Worm (Caenorhabditis elegans) whole organism, young adult: ENCODE results near the gene dsl-3.

Source experiments
- D2030.7 ChIP-seq: fragments of 200-800 bp; sonication (Bioruptor generic); IDR thresholded peaks from 2 replicates; pipeline ENCODE4 v1.3.6; 2022; ENCODE audit warnings: missing genetic modification reagents, missing genetic modification characterization, missing compliant biosample characterization
- ama-1 ChIP-seq, 3 experiments: fragments of 150-350 bp in 1 of 3; sonication (generic microtip) in 2 of 3; optimal IDR thresholded peaks; 2 replicates each; lab custom pipeline; 2014 to 2018; ENCODE audit warnings: missing biosample characterization in 2 of 3, missing genetic modification characterization in 2 of 3, missing genetic modification reagents in 2 of 3
- atf-7 ChIP-seq: sonication (generic microtip); optimal IDR thresholded peaks from 2 replicates; lab custom pipeline; 2017; ENCODE audit warnings: mild to moderate bottlenecking, missing genetic modification characterization, missing compliant biosample characterization
- attf-6 ChIP-seq: fragments of 200-800 bp; sonication (Bioruptor generic); IDR thresholded peaks from 2 replicates; pipeline ENCODE4 v1.3.6; 2022; ENCODE audit warnings: missing genetic modification reagents, missing genetic modification characterization, missing compliant biosample characterization
- ccch-3 ChIP-seq: fragments of 200-800 bp; sonication (Bioruptor generic); optimal IDR thresholded peaks from 2 replicates; lab custom pipeline; 2018; ENCODE audit warnings: mild to moderate bottlenecking, missing genetic modification characterization, missing compliant biosample characterization
- ekl-4 ChIP-seq: fragments of 200-800 bp; sonication (Bioruptor generic); IDR thresholded peaks from 2 replicates; pipeline ENCODE4 v1.3.6; 2022; ENCODE audit warnings: missing genetic modification reagents, missing genetic modification characterization, missing compliant biosample characterization
- lin-35 ChIP-seq, 3 experiments: fragments of 150-350 bp in 2 of 3; sonication (generic microtip) in 1 of 3; optimal IDR thresholded peaks; 2 replicates each; lab custom pipeline; 2014 to 2018; ENCODE audit warnings: missing biosample characterization in 3 of 3, missing genetic modification characterization in 3 of 3, missing genetic modification reagents in 3 of 3
- madf-6 ChIP-seq: fragments of 200-800 bp; sonication (Bioruptor generic); IDR thresholded peaks from 2 replicates; pipeline ENCODE4 v1.3.6; 2022; ENCODE audit warnings: missing genetic modification reagents, missing genetic modification characterization, missing compliant biosample characterization
- nfya-1 ChIP-seq: sonication (generic microtip); optimal IDR thresholded peaks from 2 replicates; lab custom pipeline; 2017; ENCODE audit warnings: antibody characterized with exemption, missing compliant biosample characterization, missing genetic modification characterization, borderline replicate concordance; ENCODE audit not compliant: insufficient read depth
- pha-4 ChIP-seq: fragments of 150-350 bp; sonication (generic microtip); optimal IDR thresholded peaks from 2 replicates; lab custom pipeline; 2014; ENCODE audit warnings: missing biosample characterization, missing genetic modification reagents, missing genetic modification characterization
- repo-1 ChIP-seq: sonication (generic microtip); optimal IDR thresholded peaks from 2 replicates; lab custom pipeline; 2017; ENCODE audit warnings: mild to moderate bottlenecking, missing genetic modification characterization, missing compliant biosample characterization
- somi-1 ChIP-seq: fragments of 200-800 bp; sonication (Bioruptor generic); optimal IDR thresholded peaks from 2 replicates; lab custom pipeline; 2018; ENCODE audit warnings: mild to moderate bottlenecking, missing genetic modification characterization, missing compliant biosample characterization
- unc-130 ChIP-seq: sonication (generic microtip); optimal IDR thresholded peaks from 2 replicates; lab custom pipeline; 2016; ENCODE audit warnings: missing genetic modification reagents, missing genetic modification characterization, missing compliant biosample characterization
- ztf-22 ChIP-seq: fragments of 200-800 bp; sonication (Bioruptor generic); optimal IDR thresholded peaks from 2 replicates; lab custom pipeline; 2018; ENCODE audit warnings: mild to moderate bottlenecking, missing genetic modification characterization, moderate library complexity, missing compliant biosample characterization

DNA sequence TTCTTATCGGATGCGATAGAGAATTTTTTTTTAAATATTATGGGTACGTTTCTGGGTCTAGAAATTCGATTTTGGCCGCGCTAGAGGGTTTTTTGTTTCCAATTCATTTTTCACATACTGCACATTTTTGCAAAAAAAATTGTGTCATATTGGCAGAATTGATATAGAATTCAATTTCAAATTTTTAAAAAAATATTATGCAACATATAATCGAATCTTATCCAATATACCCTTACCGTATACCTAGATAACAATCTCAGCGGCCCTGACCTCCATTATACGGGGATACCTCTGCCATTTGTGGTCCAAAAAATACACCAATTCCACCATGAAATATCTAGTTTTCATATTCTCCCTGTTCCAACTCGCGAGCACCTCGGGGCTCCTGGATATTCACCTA, 21.6 kb downstream of the dsl-3 start, which contains the start of gene cpg-24:
- TF ChIP-seq ekl-4 (GFP tag; lab: Robert Waterston, UW), result no peak
- no peak for TF ChIP-seq pha-4 (tag; lab: Kevin White, UChicago)
- TF ChIP-seq D2030.7 (GFP tag; lab: Robert Waterston, UW), result no peak
- no peak for TF ChIP-seq somi-1 (GFP tag; lab: Kevin White, UChicago)
- TF ChIP-seq atf-7 (tag; lab: Kevin White, UChicago), result no peak
- TF ChIP-seq unc-130, result no peak
- no peak for TF ChIP-seq attf-6 (GFP tag; lab: Robert Waterston, UW)
- no peak for TF ChIP-seq madf-6 (GFP tag; lab: Robert Waterston, UW)
- no peak for TF ChIP-seq repo-1 (tag; lab: Kevin White, UChicago)
- TF ChIP-seq lin-35 (GFP tag; optimal IDR thresholded peaks at IDR 0.05; lab: Kevin White, UChicago), result no peak
- TF ChIP-seq nfya-1 (tag; lab: Kevin White, UChicago), result no peak
- TF ChIP-seq ama-1 (optimal IDR thresholded peaks at IDR 0.05; lab: Kevin White, UChicago), result no peak
- TF ChIP-seq ama-1 (GFP tag; optimal IDR thresholded peaks at IDR 0.05; lab: Kevin White, UChicago), result no peak
- no peak for TF ChIP-seq ccch-3 (GFP tag; lab: Kevin White, UChicago)
- no peak for TF ChIP-seq ztf-22
